Fruit fly (Drosophila melanogaster) whole organism, embryonic: ENCODE measurements around the gene CG3726.

ENCODE experiments used
- Ada2b ChIP-seq: fragments of 200-800 bp; sonication (Bioruptor generic); IDR thresholded peaks from 2 replicates; pipeline ENCODE4 v1.3.6; 2022; ENCODE audit warnings: missing biosample characterization, missing genetic modification characterization
- CG10274 ChIP-seq: fragments of 200-800 bp; sonication (Bioruptor generic); optimal IDR thresholded peaks from 3 replicates; lab custom pipeline; 2017; ENCODE audit warnings: missing biosample characterization, mild to moderate bottlenecking, missing genetic modification characterization
- CG11247 ChIP-seq: fragments of 200-800 bp; sonication (Bioruptor generic); IDR thresholded peaks from 2 replicates; pipeline ENCODE4 v1.3.6; 2022; ENCODE audit warnings: missing biosample characterization, missing genetic modification characterization
- CG12391 ChIP-seq: fragments of 200-800 bp; sonication (Bioruptor generic); optimal IDR thresholded peaks from 3 replicates; lab custom pipeline; 2018; ENCODE audit warnings: missing biosample characterization, mild to moderate bottlenecking, missing genetic modification characterization, moderate library complexity
- CG15514 ChIP-seq: fragments of 200-800 bp; sonication (Bioruptor generic); optimal IDR thresholded peaks from 3 replicates; lab custom pipeline; 2017; ENCODE audit warnings: missing biosample characterization, missing genetic modification characterization, mild to moderate bottlenecking, moderate library complexity, missing genetic modification reagents
- CG1602 ChIP-seq: fragments of 200-800 bp; sonication (Bioruptor generic); optimal IDR thresholded peaks from 3 replicates; lab custom pipeline; 2016; ENCODE audit warnings: missing biosample characterization, missing genetic modification characterization
- CG18476 ChIP-seq: fragments of 200-800 bp; sonication (Bioruptor generic); optimal IDR thresholded peaks from 2 replicates; lab custom pipeline; 2016; ENCODE audit warnings: missing biosample characterization, mild to moderate bottlenecking, missing genetic modification characterization
- CG2678 ChIP-seq: fragments of 200-800 bp; sonication (Bioruptor generic); optimal IDR thresholded peaks from 3 replicates; lab custom pipeline; 2019; ENCODE audit warnings: missing biosample characterization, mild to moderate bottlenecking, missing genetic modification characterization, moderate library complexity
- CG2875 ChIP-seq: fragments of 200-800 bp; sonication (Bioruptor generic); optimal IDR thresholded peaks from 2 replicates; lab custom pipeline; 2017; ENCODE audit warnings: missing biosample characterization, mild to moderate bottlenecking, missing genetic modification characterization, missing genetic modification reagents
- CG3995 ChIP-seq: fragments of 200-800 bp; sonication (Bioruptor generic); optimal IDR thresholded peaks from 3 replicates; lab custom pipeline; 2016; ENCODE audit warnings: missing biosample characterization, missing genetic modification characterization
- CG5245 ChIP-seq: fragments of 200-800 bp; sonication (Bioruptor generic); optimal IDR thresholded peaks from 3 replicates; lab custom pipeline; 2016; ENCODE audit warnings: missing biosample characterization, missing genetic modification characterization
- CG5953 ChIP-seq: fragments of 200-800 bp; sonication (Bioruptor generic); IDR thresholded peaks from 2 replicates; pipeline ENCODE4 v1.3.6; 2022; ENCODE audit warnings: missing biosample characterization, missing genetic modification characterization
- CG7928 ChIP-seq: fragments of 200-800 bp; sonication (Bioruptor generic); optimal IDR thresholded peaks from 2 replicates; lab custom pipeline; 2017; ENCODE audit warnings: missing biosample characterization, mild to moderate bottlenecking, missing genetic modification characterization
- CG7987 ChIP-seq: fragments of 200-800 bp; sonication (Bioruptor generic); optimal IDR thresholded peaks from 2 replicates; lab custom pipeline; 2018; ENCODE audit warnings: missing biosample characterization, mild to moderate bottlenecking, missing genetic modification characterization, moderate library complexity
- CG8281 ChIP-seq: fragments of 200-800 bp; sonication (Bioruptor generic); optimal IDR thresholded peaks from 2 replicates; lab custom pipeline; 2018; ENCODE audit warnings: missing biosample characterization, mild to moderate bottlenecking, missing genetic modification characterization, moderate library complexity
- D ChIP-seq, 2 experiments: fragments of 200-800 bp in 1 of 2; fragments of >200 bp in 1 of 2; sonication (Bioruptor generic) in 1 of 2; optimal IDR thresholded peaks; 2 replicates in 1 of 2; 3 replicates in 1 of 2; lab custom pipeline; 2017; ENCODE audit warnings: mild to moderate bottlenecking in 1 of 2, missing biosample characterization in 1 of 2, missing genetic modification characterization in 1 of 2, missing genetic modification reagents in 1 of 2
- Drgx ChIP-seq: fragments of 200-800 bp; sonication (Bioruptor generic); IDR thresholded peaks from 2 replicates; pipeline ENCODE4 v1.3.6; 2022; ENCODE audit warnings: missing biosample characterization, missing genetic modification characterization
- E2f1 ChIP-seq: fragments of 200-800 bp; sonication (Bioruptor generic); IDR thresholded peaks from 2 replicates; pipeline ENCODE4 v1.3.6; 2022; ENCODE audit warnings: missing biosample characterization, missing genetic modification characterization
- ERR ChIP-seq: fragments of 200-800 bp; sonication (Bioruptor generic); optimal IDR thresholded peaks from 2 replicates; lab custom pipeline; 2016; ENCODE audit warnings: missing biosample characterization, missing genetic modification characterization
- Ets65A ChIP-seq: fragments of 200-800 bp; sonication (Bioruptor generic); peaks from one replicate; lab custom pipeline; 2016; ENCODE audit warnings: missing biosample characterization, missing genetic modification characterization
- Gug ChIP-seq: fragments of 200-800 bp; sonication (Bioruptor generic); IDR thresholded peaks from 4 replicates; pipeline ENCODE4 v1.3.6; 2022; ENCODE audit warnings: missing biosample characterization, missing genetic modification characterization
- H15 ChIP-seq: fragments of 200-800 bp; sonication (Bioruptor generic); IDR thresholded peaks from 3 replicates; pipeline ENCODE4 v1.3.6; 2022; ENCODE audit warnings: missing biosample characterization, missing genetic modification characterization
- Hr51 ChIP-seq, 2 experiments: fragments of 200-800 bp; sonication (Bioruptor generic); optimal IDR thresholded peaks; 2 replicates in 1 of 2; 3 replicates in 1 of 2; lab custom pipeline; 2016 to 2018; ENCODE audit warnings: missing biosample characterization in 2 of 2, missing genetic modification characterization in 2 of 2, mild to moderate bottlenecking in 1 of 2, moderate library complexity in 1 of 2
- Nf-YC ChIP-seq: fragments of 200-800 bp; optimal IDR thresholded peaks from 3 replicates; lab custom pipeline; 2019; ENCODE audit warnings: missing biosample characterization, mild to moderate bottlenecking, missing genetic modification characterization, moderate library complexity
- Ptx1 ChIP-seq: fragments of 200-800 bp; sonication (Bioruptor generic); IDR thresholded peaks from 2 replicates; pipeline ENCODE4 v1.3.6; 2022; ENCODE audit warnings: missing biosample characterization, missing genetic modification characterization
- Scr ChIP-seq: fragments of 200-800 bp; sonication (Bioruptor generic); IDR thresholded peaks from 2 replicates; pipeline ENCODE4 v1.3.6; 2022; ENCODE audit warnings: missing biosample characterization, missing genetic modification characterization; ENCODE audit not compliant: partially characterized antibody
- Sry-β ChIP-seq: fragments of 200-800 bp; sonication (Bioruptor generic); optimal IDR thresholded peaks from 2 replicates; lab custom pipeline; 2018; ENCODE audit warnings: missing biosample characterization, mild to moderate bottlenecking, missing genetic modification characterization, moderate library complexity
- Stat92E ChIP-seq, 3 experiments: fragments of >200 bp in 2 of 3; fragments of 200-800 bp in 1 of 3; sonication (Bioruptor generic) in 1 of 3; optimal IDR thresholded peaks; 2 replicates each; lab custom pipeline; 2017 to 2019; ENCODE audit warnings: missing biosample characterization in 3 of 3, missing genetic modification characterization in 3 of 3, mild to moderate bottlenecking in 1 of 3, moderate library complexity in 1 of 3
- Xbp1 ChIP-seq: fragments of 200-800 bp; sonication (Bioruptor generic); optimal IDR thresholded peaks from 3 replicates; lab custom pipeline; 2016; ENCODE audit warnings: missing biosample characterization, mild to moderate bottlenecking, missing genetic modification characterization
- Xrp1 ChIP-seq: fragments of 200-800 bp; sonication (Bioruptor generic); IDR thresholded peaks from 2 replicates; pipeline ENCODE4 v1.3.6; 2022; ENCODE audit warnings: missing biosample characterization, missing genetic modification characterization
- cas ChIP-seq: fragments of 200-800 bp; sonication (Bioruptor generic); IDR thresholded peaks from 2 replicates; pipeline ENCODE4 v1.3.6; 2022; ENCODE audit warnings: missing biosample characterization, missing genetic modification characterization
- chinmo ChIP-seq: fragments of 200-800 bp; sonication (Bioruptor generic); IDR thresholded peaks from 4 replicates; pipeline ENCODE4 v1.3.6; 2022; ENCODE audit warnings: missing biosample characterization, missing genetic modification characterization; ENCODE audit not compliant: partially characterized antibody
- dmrt99B ChIP-seq: fragments of 200-800 bp; sonication (Bioruptor generic); optimal IDR thresholded peaks from 2 replicates; lab custom pipeline; 2018; ENCODE audit warnings: missing biosample characterization, mild to moderate bottlenecking, missing genetic modification characterization, moderate library complexity
- fd96Cb ChIP-seq: fragments of 200-800 bp; sonication (Bioruptor generic); optimal IDR thresholded peaks from 2 replicates; lab custom pipeline; 2018; ENCODE audit warnings: missing biosample characterization, mild to moderate bottlenecking, missing genetic modification characterization, moderate library complexity
- grau ChIP-seq: fragments of 200-800 bp; optimal IDR thresholded peaks from 3 replicates; lab custom pipeline; 2019; ENCODE audit warnings: missing biosample characterization, mild to moderate bottlenecking, missing genetic modification characterization, moderate library complexity
- jigr1 ChIP-seq: fragments of 200-800 bp; sonication (Bioruptor generic); IDR thresholded peaks from 3 replicates; pipeline ENCODE4 v1.3.6; 2022; ENCODE audit warnings: missing biosample characterization, missing genetic modification characterization
- maf-S ChIP-seq: fragments of 200-800 bp; sonication (Bioruptor generic); optimal IDR thresholded peaks from 2 replicates; lab custom pipeline; 2016; ENCODE audit warnings: missing biosample characterization, missing genetic modification characterization
- mirr ChIP-seq: fragments of 200-800 bp; sonication (Bioruptor generic); optimal IDR thresholded peaks from 3 replicates; lab custom pipeline; 2018; ENCODE audit warnings: missing biosample characterization, mild to moderate bottlenecking, missing genetic modification characterization
- nmo ChIP-seq: fragments of 200-800 bp; sonication (Bioruptor generic); optimal IDR thresholded peaks from 2 replicates; lab custom pipeline; 2018; ENCODE audit warnings: missing biosample characterization, mild to moderate bottlenecking, missing genetic modification characterization, moderate library complexity
- pnt ChIP-seq: fragments of 200-800 bp; sonication (Bioruptor generic); optimal IDR thresholded peaks from 3 replicates; lab custom pipeline; 2016; ENCODE audit warnings: missing biosample characterization, missing genetic modification characterization
- prd ChIP-seq, 3 experiments: fragments of >200 bp in 2 of 3; fragments of 200-800 bp in 1 of 3; sonication (Bioruptor generic) in 1 of 3; optimal IDR thresholded peaks in 2 of 3; IDR thresholded peaks in 1 of 3; 2 replicates in 2 of 3; 3 replicates in 1 of 3; pipeline versions ENCODE4 v1.3.6 to Lab custom; 2017 to 2022; ENCODE audit warnings: missing biosample characterization in 1 of 3, missing genetic modification characterization in 1 of 3
- schlank ChIP-seq: fragments of 200-800 bp; sonication (Bioruptor generic); optimal IDR thresholded peaks from 2 replicates; lab custom pipeline; 2018; ENCODE audit warnings: missing biosample characterization, mild to moderate bottlenecking, missing genetic modification characterization
- scrt ChIP-seq: fragments of 200-800 bp; sonication (Bioruptor generic); optimal IDR thresholded peaks from 2 replicates; lab custom pipeline; 2018; ENCODE audit warnings: missing biosample characterization, mild to moderate bottlenecking, missing genetic modification characterization, moderate library complexity
- unpg ChIP-seq: fragments of 200-800 bp; sonication (Bioruptor generic); optimal IDR thresholded peaks from 3 replicates; lab custom pipeline; 2018; ENCODE audit warnings: missing biosample characterization, mild to moderate bottlenecking, missing genetic modification characterization, moderate library complexity
- vvl ChIP-seq: fragments of 200-800 bp; sonication (Bioruptor generic); IDR thresholded peaks from 2 replicates; pipeline ENCODE4 v1.3.6; 2022; ENCODE audit warnings: missing biosample characterization, missing genetic modification characterization
- z ChIP-seq: fragments of 200-800 bp; sonication (Bioruptor generic); IDR thresholded peaks from 3 replicates; pipeline ENCODE4 v1.3.6; 2022; ENCODE audit warnings: missing biosample characterization, missing genetic modification characterization

Gene CG3726

DNA sequence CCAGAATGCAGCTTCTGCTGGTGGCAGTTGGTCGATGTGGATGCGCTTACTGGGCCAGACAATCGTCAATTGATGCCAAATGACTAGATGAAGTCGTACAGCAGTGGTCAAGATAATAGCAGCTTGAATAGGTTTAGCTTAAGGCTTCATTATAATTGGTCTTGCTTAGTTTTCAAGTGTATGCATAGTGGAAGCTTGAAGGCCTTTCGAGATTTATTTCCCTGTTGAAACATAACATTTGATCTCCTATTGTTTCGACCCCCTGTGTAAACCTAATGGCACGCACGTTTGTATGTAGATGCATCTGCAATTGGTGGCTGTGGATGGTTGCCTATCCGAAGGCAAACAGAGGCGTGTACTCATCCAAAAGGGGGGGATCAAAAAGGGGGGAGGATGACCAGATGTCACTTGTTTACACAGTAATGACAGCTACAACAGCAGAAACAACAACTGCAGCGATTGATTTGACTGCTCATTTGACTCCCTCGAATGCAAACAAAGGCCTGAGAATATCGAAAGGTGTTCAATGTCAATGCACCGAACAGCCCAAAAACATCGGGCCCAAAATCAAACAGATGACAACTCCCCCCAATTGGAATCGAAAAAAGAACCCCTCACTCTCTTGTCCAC, 51.3 kb downstream of the CG3726 start (continued):
- TF ChIP-seq E2f1 (GFP tag; lab: Robert Waterston, UW), result 0 out of 2 replicates have a peak, but pooled peaks have one; percentile 26
- TF ChIP-seq CG7987, result no peak
- TF ChIP-seq fd96Cb, result peak; percentile 49
- peak; percentile 15; the same call in 1 of the 2 replicates for TF ChIP-seq CG11247 (GFP tag; lab: Robert Waterston, UW)
- TF ChIP-seq nmo (GFP tag; lab: Kevin White, UChicago), result peak; percentile 44
- TF ChIP-seq z (GFP tag; lab: Robert Waterston, UW), result 0 out of 3 replicates have a peak, but pooled peaks have one; percentile 5
- TF ChIP-seq prd (optimal IDR thresholded peaks at IDR 0.05; lab: Kevin White, UChicago), result no peak
- peak; percentile 72; the same call in 2 of the 3 replicates for TF ChIP-seq prd (GFP tag; IDR thresholded peaks at IDR 0.05; lab: Robert Waterston, UW)
- TF ChIP-seq Xrp1 (GFP tag; lab: Robert Waterston, UW), result peak; percentile 69
- peak; percentile 40 for TF ChIP-seq CG5245 (GFP tag; lab: Kevin White, UChicago)
- TF ChIP-seq Xbp1 (GFP tag; lab: Kevin White, UChicago), result peak; percentile 31
- peak; percentile 18 for TF ChIP-seq grau
- peak; percentile 29 for TF ChIP-seq CG1602
- TF ChIP-seq Ptx1 (GFP tag; lab: Robert Waterston, UW), result peak; percentile 59
- peak; percentile 15; the same call in 1 of the 3 replicates for TF ChIP-seq H15 (GFP tag; lab: Robert Waterston, UW)
- peak; percentile 24 for TF ChIP-seq CG2678 (tag; lab: Kevin White, UChicago)
- TF ChIP-seq ERR (GFP tag; lab: Kevin White, UChicago), result no peak
- peak; percentile 74 for TF ChIP-seq vvl
- TF ChIP-seq CG15514 (GFP tag; lab: Kevin White, UChicago), result no peak
- no peak for TF ChIP-seq scrt (GFP tag; lab: Kevin White, UChicago)
- TF ChIP-seq Drgx (GFP tag; lab: Robert Waterston, UW), result peak; percentile 87
- TF ChIP-seq CG2875 (GFP tag; lab: Kevin White, UChicago), result peak; percentile 32
- TF ChIP-seq Ets65A (GFP tag; lab: Kevin White, UChicago), result peak; percentile 83
- TF ChIP-seq CG12391 (tag; lab: Kevin White, UChicago), result peak; percentile 41
- no peak for TF ChIP-seq Scr (GFP tag; lab: Robert Waterston, UW)
- peak in 1 of 2 experiments; percentile 5 for TF ChIP-seq Hr51 (GFP tag; optimal IDR thresholded peaks at IDR 0.05; lab: Kevin White, UChicago)
- no peak for TF ChIP-seq D (optimal IDR thresholded peaks at IDR 0.05; lab: Kevin White, UChicago)
- peak; percentile 40 for TF ChIP-seq D (GFP tag; optimal IDR thresholded peaks at IDR 0.05; lab: Kevin White, UChicago)
- peak; percentile 52 for TF ChIP-seq dmrt99B (tag; lab: Kevin White, UChicago)

DNA sequence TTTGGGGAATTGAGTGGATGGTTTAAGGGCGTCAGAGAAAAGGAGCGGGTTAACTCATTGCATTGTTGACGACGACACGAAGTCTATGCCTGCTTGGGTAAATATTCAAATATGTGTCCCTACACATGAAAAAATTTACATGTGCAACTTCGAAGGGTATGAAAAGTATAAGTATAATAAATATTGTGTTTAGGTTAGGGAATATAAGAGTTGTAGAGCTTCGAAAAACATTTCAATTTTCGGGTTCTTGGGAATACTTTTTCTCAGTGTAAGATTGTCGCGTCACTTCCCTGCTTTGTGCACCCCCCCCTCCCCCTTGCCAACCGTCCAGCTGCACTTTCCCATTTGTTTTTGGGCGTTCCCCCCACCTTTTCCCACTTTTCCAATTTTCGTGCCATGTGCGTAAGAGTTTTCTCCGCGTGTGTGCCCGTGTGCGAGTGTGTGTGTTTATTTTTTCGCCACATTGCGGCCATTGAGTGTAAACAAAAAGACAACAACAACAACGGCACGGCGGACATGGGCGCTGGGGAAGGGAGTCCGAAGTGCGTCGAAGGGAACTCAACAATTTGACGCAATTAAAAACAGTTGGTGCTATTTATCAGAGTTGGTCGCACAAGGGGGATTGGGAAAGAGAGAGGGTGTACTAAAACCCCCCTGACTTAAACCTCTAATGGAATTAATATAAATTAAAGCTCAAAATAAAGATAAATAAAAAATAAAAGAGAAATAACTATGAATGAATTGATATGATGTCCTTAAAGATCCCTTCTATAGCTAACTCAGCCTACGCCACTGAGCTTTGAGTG, 53.2 kb downstream of the CG3726 start:
- TF ChIP-seq schlank (tag; lab: Kevin White, UChicago) (no peak), jigr1 (GFP tag; lab: Robert Waterston, UW) (no peak), unpg (GFP tag; lab: Kevin White, UChicago) (peak; percentile 45), Gug (GFP tag; lab: Robert Waterston, UW) (no peak; the same call in 3 of the 4 replicates), CG3995 (GFP tag; lab: Kevin White, UChicago) (no peak), mirr (GFP tag; lab: Kevin White, UChicago) (no peak), CG7928 (GFP tag; lab: Kevin White, UChicago) (no peak), Nf-YC (peak; percentile 35), CG18476 (GFP tag; lab: Kevin White, UChicago) (no peak), Sry-β (no peak), pnt (GFP tag; lab: Kevin White, UChicago) (peak; percentile 28), CG15514 (GFP tag; lab: Kevin White, UChicago) (no peak), chinmo (GFP tag; lab: Robert Waterston, UW) (no peak), Ada2b (0 out of 2 replicates have a peak, but pooled peaks have one; percentile 9), maf-S (GFP tag; lab: Kevin White, UChicago) (no peak), CG8281 (no peak), Stat92E (GFP tag; optimal IDR thresholded peaks at IDR 0.05; lab: Kevin White, UChicago) (no peak), cas (GFP tag; lab: Robert Waterston, UW) (no peak), CG5953 (no peak), CG10274 (GFP tag; lab: Kevin White, UChicago) (no peak)
